Fruit fly (Drosophila melanogaster) whole organism, embryonic: ENCODE results near the gene MED27.
A peak's percentile ranks its signal among the peaks of the same experiment; 100 is the strongest.

ENCODE experiments used
- Blimp-1 ChIP-seq: fragments of 200-800 bp; sonication (Bioruptor generic); optimal IDR thresholded peaks from 3 replicates; lab custom pipeline; 2018; ENCODE audit warnings: missing biosample characterization, missing genetic modification characterization, mild to moderate bottlenecking, moderate library complexity, missing genetic modification reagents
- CG10565 ChIP-seq: fragments of 200-800 bp; sonication (Bioruptor generic); optimal IDR thresholded peaks from 3 replicates; lab custom pipeline; 2016; ENCODE audit warnings: missing biosample characterization, mild to moderate bottlenecking, missing genetic modification characterization
- CG10979 ChIP-seq: fragments of 200-800 bp; sonication (Bioruptor generic); optimal IDR thresholded peaks from 2 replicates; lab custom pipeline; 2018; ENCODE audit warnings: missing biosample characterization, mild to moderate bottlenecking, missing genetic modification characterization, moderate library complexity
- CG11093 ChIP-seq: fragments of 200-800 bp; sonication (Bioruptor generic); IDR thresholded peaks from 3 replicates; pipeline ENCODE4 v1.3.6; 2022; ENCODE audit warnings: missing biosample characterization, missing genetic modification characterization
- CG11247 ChIP-seq: fragments of 200-800 bp; sonication (Bioruptor generic); IDR thresholded peaks from 2 replicates; pipeline ENCODE4 v1.3.6; 2022; ENCODE audit warnings: missing biosample characterization, missing genetic modification characterization
- CG11504 ChIP-seq: fragments of 200-800 bp; sonication (Bioruptor generic); optimal IDR thresholded peaks from 3 replicates; lab custom pipeline; 2019; ENCODE audit warnings: missing biosample characterization, mild to moderate bottlenecking, missing genetic modification characterization, moderate library complexity
- CG11723 ChIP-seq: fragments of 200-800 bp; sonication (Bioruptor generic); optimal IDR thresholded peaks from 2 replicates; lab custom pipeline; 2017; ENCODE audit warnings: missing biosample characterization, mild to moderate bottlenecking, missing genetic modification characterization
- CG12299 ChIP-seq: fragments of 200-800 bp; sonication (Bioruptor generic); optimal IDR thresholded peaks from 2 replicates; lab custom pipeline; 2018; ENCODE audit warnings: missing biosample characterization, mild to moderate bottlenecking, missing genetic modification characterization
- CG13296 ChIP-seq: fragments of 200-800 bp; sonication (Bioruptor generic); optimal IDR thresholded peaks from 3 replicates; lab custom pipeline; 2018; ENCODE audit warnings: missing biosample characterization, mild to moderate bottlenecking, missing genetic modification characterization
- CG14050 ChIP-seq: fragments of 200-800 bp; sonication (Bioruptor generic); IDR thresholded peaks from 3 replicates; pipeline ENCODE4 v1.3.6; 2022; ENCODE audit warnings: missing biosample characterization, missing genetic modification characterization
- CG14860 ChIP-seq: fragments of 200-800 bp; sonication (Bioruptor generic); IDR thresholded peaks from 3 replicates; pipeline ENCODE4 v1.3.6; 2022; ENCODE audit warnings: missing biosample characterization, missing genetic modification characterization; ENCODE audit not compliant: partially characterized antibody
- CG1647 ChIP-seq: fragments of 200-800 bp; sonication (Bioruptor generic); optimal IDR thresholded peaks from 3 replicates; lab custom pipeline; 2016; ENCODE audit warnings: missing biosample characterization, missing genetic modification characterization
- CG16863 ChIP-seq: fragments of 200-800 bp; sonication (Bioruptor generic); optimal IDR thresholded peaks from 3 replicates; lab custom pipeline; 2016; ENCODE audit warnings: missing biosample characterization, missing genetic modification characterization
- CG17359 ChIP-seq: fragments of 200-800 bp; sonication (Bioruptor generic); optimal IDR thresholded peaks from 3 replicates; lab custom pipeline; 2018; ENCODE audit warnings: missing biosample characterization, mild to moderate bottlenecking, missing genetic modification characterization, moderate library complexity
- CG2120 ChIP-seq: fragments of 200-800 bp; sonication (Bioruptor generic); optimal IDR thresholded peaks from 3 replicates; lab custom pipeline; 2016; ENCODE audit warnings: missing biosample characterization, missing genetic modification characterization
- CG2712 ChIP-seq: fragments of 200-800 bp; optimal IDR thresholded peaks from 3 replicates; lab custom pipeline; 2019; ENCODE audit warnings: missing biosample characterization, mild to moderate bottlenecking, missing genetic modification characterization, moderate library complexity
- CG2889 ChIP-seq: fragments of 200-800 bp; sonication (Bioruptor generic); IDR thresholded peaks from 3 replicates; pipeline ENCODE4 v1.3.6; 2022; ENCODE audit warnings: missing biosample characterization, missing genetic modification characterization
- CG3163 ChIP-seq: fragments of 200-800 bp; sonication (Bioruptor generic); optimal IDR thresholded peaks from 3 replicates; lab custom pipeline; 2016; ENCODE audit warnings: missing biosample characterization, missing genetic modification characterization
- CG3995 ChIP-seq: fragments of 200-800 bp; sonication (Bioruptor generic); optimal IDR thresholded peaks from 3 replicates; lab custom pipeline; 2016; ENCODE audit warnings: missing biosample characterization, missing genetic modification characterization
- CG4707 ChIP-seq: fragments of 200-800 bp; sonication (Bioruptor generic); optimal IDR thresholded peaks from 2 replicates; lab custom pipeline; 2018; ENCODE audit warnings: missing biosample characterization, mild to moderate bottlenecking, missing genetic modification characterization, moderate library complexity
- CG7987 ChIP-seq: fragments of 200-800 bp; sonication (Bioruptor generic); optimal IDR thresholded peaks from 2 replicates; lab custom pipeline; 2018; ENCODE audit warnings: missing biosample characterization, mild to moderate bottlenecking, missing genetic modification characterization, moderate library complexity
- Dek ChIP-seq: fragments of 200-800 bp; sonication (Bioruptor generic); optimal IDR thresholded peaks from 3 replicates; lab custom pipeline; 2019; ENCODE audit warnings: missing biosample characterization, mild to moderate bottlenecking, missing genetic modification characterization, moderate library complexity
- MESR4 ChIP-seq: fragments of 200-800 bp; sonication (Bioruptor generic); optimal IDR thresholded peaks from 2 replicates; lab custom pipeline; 2018; ENCODE audit warnings: missing biosample characterization, mild to moderate bottlenecking, missing genetic modification characterization, moderate library complexity
- Nf-YA ChIP-seq: fragments of 200-800 bp; sonication (Bioruptor generic); IDR thresholded peaks from 2 replicates; pipeline ENCODE4 v1.3.6; 2022; ENCODE audit warnings: missing biosample characterization, missing genetic modification characterization
- Oaz ChIP-seq: fragments of 200-800 bp; sonication (Bioruptor generic); IDR thresholded peaks from 2 replicates; pipeline ENCODE4 v1.3.6; 2022; ENCODE audit warnings: missing biosample characterization, missing genetic modification characterization
- PHDP ChIP-seq: fragments of 200-800 bp; sonication (Bioruptor generic); optimal IDR thresholded peaks from 3 replicates; lab custom pipeline; 2018; ENCODE audit warnings: missing biosample characterization, mild to moderate bottlenecking, missing genetic modification characterization, moderate library complexity
- Poxn ChIP-seq: fragments of 200-800 bp; sonication (Bioruptor generic); IDR thresholded peaks from 2 replicates; pipeline ENCODE4 v1.3.6; 2022; ENCODE audit warnings: missing biosample characterization, missing genetic modification characterization
- Rfx ChIP-seq: fragments of 200-800 bp; sonication (Bioruptor generic); IDR thresholded peaks from 2 replicates; pipeline ENCODE4 v1.3.6; 2022; ENCODE audit warnings: missing biosample characterization, missing genetic modification characterization
- Side ChIP-seq: fragments of 200-800 bp; sonication (Bioruptor generic); optimal IDR thresholded peaks from 2 replicates; lab custom pipeline; 2016; ENCODE audit warnings: missing biosample characterization, missing genetic modification characterization
- Usf ChIP-seq: fragments of 200-800 bp; sonication (Bioruptor generic); optimal IDR thresholded peaks from 2 replicates; lab custom pipeline; 2017; ENCODE audit warnings: missing genotype, missing biosample characterization, missing genetic modification characterization
- Xbp1 ChIP-seq: fragments of 200-800 bp; sonication (Bioruptor generic); optimal IDR thresholded peaks from 3 replicates; lab custom pipeline; 2016; ENCODE audit warnings: missing biosample characterization, mild to moderate bottlenecking, missing genetic modification characterization
- ap ChIP-seq: fragments of 200-800 bp; sonication (Bioruptor generic); IDR thresholded peaks from 2 replicates; pipeline ENCODE4 v1.3.6; 2022; ENCODE audit warnings: missing biosample characterization, missing genetic modification characterization
- croc ChIP-seq: fragments of 200-800 bp; sonication (Bioruptor generic); conservative IDR thresholded peaks from 3 replicates; pipeline ENCODE4 v1.3.6; 2022; ENCODE audit warnings: missing biosample characterization, missing genetic modification characterization
- cwo ChIP-seq: fragments of 200-800 bp; sonication (Bioruptor generic); optimal IDR thresholded peaks from 3 replicates; lab custom pipeline; 2017; ENCODE audit warnings: missing biosample characterization, missing genetic modification characterization, mild to moderate bottlenecking, moderate library complexity, missing genetic modification reagents
- esg ChIP-seq: fragments of 200-800 bp; sonication (Bioruptor generic); conservative IDR thresholded peaks from 2 replicates; pipeline ENCODE4 v1.3.6; 2022; ENCODE audit warnings: missing biosample characterization, missing genetic modification characterization
- gcm ChIP-seq: fragments of 200-800 bp; sonication (Bioruptor generic); optimal IDR thresholded peaks from 2 replicates; lab custom pipeline; 2019; ENCODE audit warnings: missing biosample characterization, mild to moderate bottlenecking, missing genetic modification characterization, moderate library complexity
- grau ChIP-seq: fragments of 200-800 bp; optimal IDR thresholded peaks from 3 replicates; lab custom pipeline; 2019; ENCODE audit warnings: missing biosample characterization, mild to moderate bottlenecking, missing genetic modification characterization, moderate library complexity
- gsb-n ChIP-seq: fragments of 200-800 bp; sonication (Bioruptor generic); optimal IDR thresholded peaks from 3 replicates; lab custom pipeline; 2018; ENCODE audit warnings: missing biosample characterization, mild to moderate bottlenecking, missing genetic modification characterization
- lbe ChIP-seq: fragments of 200-800 bp; sonication (Bioruptor generic); optimal IDR thresholded peaks from 2 replicates; lab custom pipeline; 2016; ENCODE audit warnings: missing biosample characterization, mild to moderate bottlenecking, missing genetic modification characterization
- mirr ChIP-seq: fragments of 200-800 bp; sonication (Bioruptor generic); optimal IDR thresholded peaks from 3 replicates; lab custom pipeline; 2018; ENCODE audit warnings: missing biosample characterization, mild to moderate bottlenecking, missing genetic modification characterization
- odd ChIP-seq: fragments of 200-800 bp; sonication (Bioruptor generic); optimal IDR thresholded peaks from 2 replicates; lab custom pipeline; 2017; ENCODE audit warnings: missing biosample characterization, mild to moderate bottlenecking, missing genetic modification characterization
- peb ChIP-seq: fragments of 200-800 bp; sonication (Bioruptor generic); IDR thresholded peaks from 2 replicates; pipeline ENCODE4 v1.3.6; 2022; ENCODE audit warnings: missing biosample characterization, missing genetic modification characterization
- pho ChIP-seq: fragments of 200-800 bp; sonication (Bioruptor generic); optimal IDR thresholded peaks from 2 replicates; lab custom pipeline; 2016; ENCODE audit warnings: missing biosample characterization, missing genetic modification characterization
- ranshi ChIP-seq: fragments of 200-800 bp; sonication (Bioruptor generic); IDR thresholded peaks from 2 replicates; pipeline ENCODE4 v1.3.6; 2022; ENCODE audit warnings: missing biosample characterization, missing genetic modification characterization
- schlank ChIP-seq: fragments of 200-800 bp; sonication (Bioruptor generic); optimal IDR thresholded peaks from 2 replicates; lab custom pipeline; 2018; ENCODE audit warnings: missing biosample characterization, mild to moderate bottlenecking, missing genetic modification characterization
- shn ChIP-seq: fragments of 200-800 bp; sonication (Bioruptor generic); optimal IDR thresholded peaks from 3 replicates; lab custom pipeline; 2016; ENCODE audit warnings: missing biosample characterization, missing genetic modification characterization
- ttk ChIP-seq: fragments of 200-800 bp; sonication (Bioruptor generic); IDR thresholded peaks from 2 replicates; pipeline ENCODE4 v2.1.2; 2022; ENCODE audit warnings: missing biosample characterization, missing genetic modification characterization
- usp ChIP-seq: fragments of >200 bp; optimal IDR thresholded peaks from 2 replicates; lab custom pipeline; 2017; ENCODE audit warnings: missing biosample characterization, missing genetic modification characterization
- vvl ChIP-seq: fragments of 200-800 bp; sonication (Bioruptor generic); IDR thresholded peaks from 2 replicates; pipeline ENCODE4 v1.3.6; 2022; ENCODE audit warnings: missing biosample characterization, missing genetic modification characterization

MED27 gene

dm6 chr3R:5648569-5649476 lies 6.1 kb upstream of the MED27 start, which contains the start of the genes MTA1-like and Sec23 (continued):
- TF ChIP-seq Xbp1 (GFP tag; lab: Kevin White, UChicago) (peak; percentile 76), CG17359 (peak; percentile 16), shn (GFP tag; lab: Kevin White, UChicago) (no peak), schlank (tag; lab: Kevin White, UChicago) (no peak), esg (GFP tag; lab: Robert Waterston, UW) (no peak), CG11723 (peak; percentile 26), Nf-YA (no peak), gsb-n (tag; lab: Kevin White, UChicago) (peak; percentile 25), Blimp-1 (no peak), gcm (GFP tag; lab: Kevin White, UChicago) (no peak), PHDP (tag; lab: Kevin White, UChicago) (peak; percentile 48), CG14050 (no peak), grau (tag; lab: Kevin White, UChicago) (peak; percentile 63), CG14860 (GFP tag; lab: Robert Waterston, UW) (peak; percentile 95), CG13296 (GFP tag; lab: Kevin White, UChicago) (peak; percentile 46), CG12299 (tag; lab: Kevin White, UChicago) (no peak), CG11093 (GFP tag; lab: Robert Waterston, UW) (no peak), ap (no peak), MESR4 (GFP tag; lab: Kevin White, UChicago) (peak; percentile 86), vvl (GFP tag; lab: Robert Waterston, UW) (peak; percentile 50; the same call in 1 of the 2 replicates), CG10979 (tag; lab: Kevin White, UChicago) (peak; percentile 37), CG7987 (GFP tag; lab: Kevin White, UChicago) (no peak), Poxn (GFP tag; lab: Robert Waterston, UW) (no peak), CG11504 (no peak), croc (GFP tag; lab: Robert Waterston, UW) (no peak), cwo (GFP tag; lab: Kevin White, UChicago) (no peak), pho (GFP tag; lab: Kevin White, UChicago) (peak; percentile 37), CG3995 (no peak), mirr (no peak), CG3163 (no peak), Oaz (GFP tag; lab: Robert Waterston, UW) (no peak), Dek (peak; percentile 58), ranshi (GFP tag; lab: Robert Waterston, UW) (0 out of 2 replicates have a peak, but pooled peaks have one; percentile 19), CG10565 (GFP tag; lab: Kevin White, UChicago) (no peak), Side (GFP tag; lab: Kevin White, UChicago) (no peak), Usf (GFP tag; lab: Kevin White, UChicago) (peak; percentile 6), CG16863 (GFP tag; lab: Kevin White, UChicago) (no peak), CG11247 (GFP tag; lab: Robert Waterston, UW) (no peak), CG4707 (GFP tag; lab: Kevin White, UChicago) (no peak), Rfx (GFP tag; lab: Robert Waterston, UW) (peak; percentile 71), odd (GFP tag; lab: Kevin White, UChicago) (no peak), usp (no peak), CG1647 (no peak), CG2712 (tag; lab: Kevin White, UChicago) (peak; percentile 69), peb (GFP tag; lab: Robert Waterston, UW) (no peak), lbe (peak; percentile 54), CG2120 (peak; percentile 51), CG2889 (GFP tag; lab: Robert Waterston, UW) (no peak), ttk (peak; percentile 37; the same call in 1 of the 2 replicates)
